Fruit fly (Drosophila melanogaster): ENCODE results near the gene tna.

tna gene

DNA sequence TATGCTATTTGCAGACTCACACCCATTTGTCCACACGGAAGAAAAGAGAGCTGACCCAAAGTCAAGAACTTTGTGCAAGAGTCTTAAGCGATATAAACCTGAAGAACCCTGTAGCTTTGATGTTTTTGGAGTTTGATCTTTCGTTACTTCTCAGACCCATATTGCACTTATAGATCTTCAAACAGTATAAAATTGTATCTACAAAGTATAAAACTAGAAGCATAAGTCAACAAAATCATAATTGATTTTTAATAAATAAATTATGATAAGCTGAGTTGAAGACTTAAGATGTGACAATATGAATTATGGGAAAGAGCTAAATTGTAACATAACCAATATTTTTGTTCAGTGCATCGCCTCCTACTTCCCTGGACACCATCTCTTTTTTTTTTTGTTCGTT is 8.0 kb upstream of the tna start (continued):
- TF ChIP-seq CG15514 (GFP tag; optimal IDR thresholded peaks at IDR 0.05) (no peak), Dek (tag; optimal IDR thresholded peaks at IDR 0.05) (no peak), Awh (GFP tag; IDR thresholded peaks at IDR 0.05) (no peak), CG18262 (tag; optimal IDR thresholded peaks at IDR 0.05) (peak; percentile 42), CG3847 (GFP tag; IDR thresholded peaks at IDR 0.05) (no peak; the same call in 1 of the 2 replicates), CG12769 (tag; optimal IDR thresholded peaks at IDR 0.05) (no peak), zen (tag; optimal IDR thresholded peaks at IDR 0.05) (no peak), gcm (GFP tag; optimal IDR thresholded peaks at IDR 0.05) (no peak), ap (GFP tag; IDR thresholded peaks at IDR 0.05) (no peak), lola (GFP tag; optimal IDR thresholded peaks at IDR 0.05) (no peak), Oaz (GFP tag; IDR thresholded peaks at IDR 0.05) (no peak), unpg (GFP tag; optimal IDR thresholded peaks at IDR 0.05) (no peak), CG31441 (GFP tag; IDR thresholded peaks at IDR 0.05) (peak; percentile 39; the same call in 1 of the 2 replicates), H15 (GFP tag; IDR thresholded peaks at IDR 0.05) (no peak), CG32532 (GFP tag; IDR thresholded peaks at IDR 0.05) (no peak), fu2 (GFP tag; optimal IDR thresholded peaks at IDR 0.05) (no peak), NC2α (GFP tag; optimal IDR thresholded peaks at IDR 0.05) (no peak), Eip74EF (GFP tag; optimal IDR thresholded peaks at IDR 0.05) (peak in 1 of 2 experiments; percentile 21), E2f1 (GFP tag; IDR thresholded peaks at IDR 0.05) (no peak), lab (GFP tag; optimal IDR thresholded peaks at IDR 0.05) (peak; percentile 45), CG1602 (GFP tag; optimal IDR thresholded peaks at IDR 0.05) (peak; percentile 2), cg (GFP tag; optimal IDR thresholded peaks at IDR 0.05) (no peak), pzg (GFP tag; optimal IDR thresholded peaks at IDR 0.05) (no peak), p53 (GFP tag; optimal IDR thresholded peaks at IDR 0.05) (no peak), ttk (GFP tag; IDR thresholded peaks at IDR 0.05) (no peak), CG11456 (GFP tag; IDR thresholded peaks at IDR 0.05) (no peak), Nf-YB (GFP tag; optimal IDR thresholded peaks at IDR 0.05) (peak; percentile 13), CG9797 (GFP tag; optimal IDR thresholded peaks at IDR 0.05) (no peak), CG17361 (GFP tag; IDR thresholded peaks at IDR 0.05) (peak; percentile 60; the same call in 2 of the 3 replicates), ash1 (GFP tag; optimal IDR thresholded peaks at IDR 0.05) (no peak), CG30403 (GFP tag; optimal IDR thresholded peaks at IDR 0.05) (peak; percentile 25), nerfin-1 (tag; optimal IDR thresholded peaks at IDR 0.05) (no peak), al (GFP tag; IDR thresholded peaks at IDR 0.05) (no peak), danr (GFP tag; IDR thresholded peaks at IDR 0.05) (no peak), Ssrp (tag; optimal IDR thresholded peaks at IDR 0.05) (peak; percentile 18), E2f2 (GFP tag; IDR thresholded peaks at IDR 0.05) (no peak), CG17385 (GFP tag; optimal IDR thresholded peaks at IDR 0.05) (peak; percentile 36), sob (GFP tag; IDR thresholded peaks at IDR 0.05) (no peak), Sox102F (GFP tag; optimal IDR thresholded peaks at IDR 0.05) (peak; percentile 45), bigmax (GFP tag; optimal IDR thresholded peaks at IDR 0.05) (no peak), CG8765 (GFP tag; IDR thresholded peaks at IDR 0.05) (no peak), CG11696 (GFP tag; IDR thresholded peaks at IDR 0.05) (no peak), CG2199 (GFP tag; IDR thresholded peaks at IDR 0.05) (no peak), CG12744 (GFP tag; optimal IDR thresholded peaks at IDR 0.05) (no peak), CG7928 (GFP tag; optimal IDR thresholded peaks at IDR 0.05) (no peak), CG2678 (tag; optimal IDR thresholded peaks at IDR 0.05) (peak; percentile 78), CG10147 (GFP tag; optimal IDR thresholded peaks at IDR 0.05) (no peak), vfl (GFP tag; optimal IDR thresholded peaks at IDR 0.05) (no peak), esg (GFP tag; conservative IDR thresholded peaks at IDR 0.05) (0 out of 2 replicates have a peak, but pooled peaks have one; percentile 24), CG1603 (tag; optimal IDR thresholded peaks at IDR 0.05) (no peak), gsb (GFP tag; IDR thresholded peaks at IDR 0.05) (no peak)

All from whole organism, embryonic.